Worm (Caenorhabditis elegans) whole organism, midembryonic: ENCODE measurements around the gene sto-6.

Experiments used
- T22C8.4 ChIP-seq: fragments of 200-800 bp; sonication (Bioruptor generic); IDR thresholded peaks from 2 replicates; pipeline ENCODE4 v1.3.6; 2022; ENCODE audit warnings: missing genetic modification characterization, missing compliant biosample characterization
- cog-1 ChIP-seq: sonication (generic microtip); optimal IDR thresholded peaks from 2 replicates; lab custom pipeline; 2016; ENCODE audit warnings: missing genetic modification characterization, missing compliant biosample characterization
- flt-1 ChIP-seq: fragments of 200-800 bp; sonication (Bioruptor generic); IDR thresholded peaks from 2 replicates; pipeline ENCODE4 v1.3.6; 2022; ENCODE audit warnings: missing genetic modification characterization, missing compliant biosample characterization
- klf-2 ChIP-seq: fragments of 200-800 bp; sonication (Bioruptor generic); conservative IDR thresholded peaks from 2 replicates; pipeline ENCODE4 v1.3.6; 2022; ENCODE audit warnings: missing genetic modification reagents, missing genetic modification characterization, missing compliant biosample characterization
- med-1 ChIP-seq: sonication (generic microtip); optimal IDR thresholded peaks from 2 replicates; lab custom pipeline; 2017; ENCODE audit warnings: missing genetic modification characterization, mild to moderate bottlenecking, missing compliant biosample characterization, antibody characterized with exemption, missing genetic modification reagents; ENCODE audit not compliant: insufficient read depth
- ref-1 ChIP-seq: fragments of 200-800 bp; sonication (Bioruptor generic); conservative IDR thresholded peaks from 2 replicates; pipeline ENCODE4 v1.3.6; 2022; ENCODE audit warnings: missing genetic modification reagents, missing genetic modification characterization, missing compliant biosample characterization
- tab-1 ChIP-seq: fragments of 200-800 bp; sonication (Bioruptor generic); IDR thresholded peaks from 2 replicates; pipeline ENCODE4 v1.3.6; 2022; ENCODE audit warnings: missing genetic modification characterization, missing compliant biosample characterization
- ztf-23 ChIP-seq: fragments of 200-800 bp; sonication (Bioruptor generic); IDR thresholded peaks from 2 replicates; pipeline ENCODE4 v1.3.6; 2022; ENCODE audit warnings: missing genetic modification reagents, missing genetic modification characterization, missing compliant biosample characterization
- ztf-29 ChIP-seq: fragments of 200-800 bp; sonication (Bioruptor generic); IDR thresholded peaks from 2 replicates; pipeline ENCODE4 v1.3.6; 2022; ENCODE audit warnings: missing genetic modification reagents, missing genetic modification characterization, missing compliant biosample characterization

Gene sto-6

ce11 chrX:11603234-11604108 lies 28.7 kb upstream of the sto-6 start:
- TF ChIP-seq ztf-23 (GFP tag; lab: Robert Waterston, UW), result peak; percentile 29; the same call in 1 of the 2 replicates
- TF ChIP-seq klf-2 (GFP tag; lab: Robert Waterston, UW), result no peak
- TF ChIP-seq ref-1 (GFP tag; lab: Robert Waterston, UW), result no peak
- no peak for TF ChIP-seq tab-1
- no peak for TF ChIP-seq T22C8.4 (GFP tag; lab: Robert Waterston, UW)

- TF ChIP-seq flt-1 (no peak), med-1 (no peak), tab-1 (no peak), ztf-29 (no peak), klf-2 (GFP tag; lab: Robert Waterston, UW) (no peak), ztf-23 (GFP tag; lab: Robert Waterston, UW) (no peak)
Observed at ce11 chrX:11605214-11605765, 26.9 kb upstream of the sto-6 start, which contains the start of gene ftt-2. Gene ftt-2, minus strand, starts transcription at chrX:11605419.

DNA sequence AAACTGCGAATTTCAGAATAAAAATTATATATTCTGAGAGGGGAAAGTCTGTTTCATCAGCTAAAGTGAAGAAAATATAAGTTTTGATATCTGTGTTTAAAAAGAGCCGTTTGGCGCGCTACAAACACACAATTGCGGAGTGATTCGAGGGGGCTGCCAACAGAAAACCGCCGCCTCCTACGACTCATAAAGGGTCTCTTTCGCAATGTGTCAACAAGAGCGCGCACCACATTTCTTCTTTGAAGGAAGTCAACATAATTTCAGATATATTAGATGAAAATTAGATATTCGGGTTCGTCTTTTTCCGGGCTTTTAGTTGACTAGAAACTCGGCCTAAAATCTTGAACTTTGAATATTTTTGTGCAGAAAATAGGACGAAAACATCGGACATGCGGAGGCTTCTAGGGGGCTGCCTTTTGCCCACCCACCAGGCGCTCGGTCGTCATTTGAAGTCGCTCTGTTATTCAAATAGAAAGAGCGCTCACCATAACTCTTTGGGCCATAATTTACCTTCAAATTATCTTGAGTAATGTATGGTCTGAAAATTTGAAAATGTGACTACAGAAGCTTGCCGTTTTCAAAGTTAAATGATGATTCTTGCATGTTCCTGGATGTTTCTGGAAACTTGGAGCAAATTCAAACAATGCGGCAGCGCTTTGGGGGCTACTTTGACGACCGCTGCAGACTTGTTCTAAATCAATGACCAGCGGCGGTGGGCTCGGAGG lies 26.3 kb upstream of the sto-6 start:
- TF ChIP-seq ztf-29 (peak; percentile 95), ztf-23 (GFP tag; lab: Robert Waterston, UW) (peak; percentile 88), klf-2 (GFP tag; lab: Robert Waterston, UW) (peak; percentile 80), tab-1 (peak; percentile 54; the same call in 1 of the 2 replicates), flt-1 (peak; percentile 95), ref-1 (GFP tag; lab: Robert Waterston, UW) (no peak), T22C8.4 (GFP tag; lab: Robert Waterston, UW) (peak; percentile 50; the same call in 1 of the 2 replicates), cog-1 (tag; lab: Kevin White, UChicago) (peak; percentile 100), med-1 (peak; percentile 86)

DNA sequence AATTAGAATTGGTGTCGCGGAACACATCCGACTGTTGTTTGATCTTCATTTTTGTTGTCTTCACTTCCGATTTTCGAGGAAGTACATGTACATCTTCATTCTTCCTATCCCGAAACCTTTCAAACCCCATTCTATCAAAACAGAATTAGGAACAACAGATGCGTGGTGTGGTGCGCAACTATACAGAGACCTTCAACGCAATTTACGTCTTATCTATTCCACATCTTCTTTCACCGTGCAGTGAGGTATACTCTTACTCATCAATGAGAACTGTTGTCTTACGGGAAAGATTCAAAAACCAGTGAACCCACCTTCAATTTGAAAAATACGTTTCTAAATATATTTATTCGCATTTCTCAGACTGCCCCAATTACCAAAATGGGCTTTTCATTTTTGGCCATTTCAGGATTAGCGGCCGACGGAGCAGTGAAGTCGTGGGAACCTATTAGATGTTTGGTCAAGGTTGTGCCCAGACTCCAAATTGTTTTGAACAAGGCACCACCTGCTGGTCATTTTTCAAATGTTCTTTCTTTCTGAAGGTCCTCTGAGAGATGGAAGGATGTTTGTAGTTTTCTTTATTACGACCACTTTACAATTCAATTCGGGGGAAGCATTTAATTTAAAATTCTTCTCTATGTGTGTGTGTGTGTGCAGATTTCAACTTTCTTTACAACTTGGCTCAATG lies 25.2 kb upstream of the sto-6 start:
- TF ChIP-seq cog-1 (tag; lab: Kevin White, UChicago) (no peak), klf-2 (GFP tag; lab: Robert Waterston, UW) (no peak), T22C8.4 (GFP tag; lab: Robert Waterston, UW) (no peak), tab-1 (no peak), ref-1 (GFP tag; lab: Robert Waterston, UW) (no peak), ztf-23 (GFP tag; lab: Robert Waterston, UW) (no peak), flt-1 (no peak), ztf-29 (no peak), med-1 (no peak)

- TF ChIP-seq cog-1 (tag; lab: Kevin White, UChicago), result peak; percentile 8
- TF ChIP-seq ztf-29, result no peak
- TF ChIP-seq med-1, result no peak
- no peak for TF ChIP-seq ztf-23 (GFP tag; lab: Robert Waterston, UW)
Observed at ce11 chrX:11607500-11607823, 24.7 kb upstream of the sto-6 start.

- no peak for TF ChIP-seq ref-1 (GFP tag; lab: Robert Waterston, UW)
- TF ChIP-seq tab-1, result no peak
- no peak for TF ChIP-seq med-1
Observed at ce11 chrX:11608110-11608759, 24.0 kb upstream of the sto-6 start.

- no peak for TF ChIP-seq tab-1
- no peak for TF ChIP-seq klf-2 (GFP tag; lab: Robert Waterston, UW)
- no peak for TF ChIP-seq flt-1
- TF ChIP-seq ztf-29, result no peak
- TF ChIP-seq cog-1 (tag; lab: Kevin White, UChicago), result no peak
- TF ChIP-seq ztf-23 (GFP tag; lab: Robert Waterston, UW), result no peak
- no peak for TF ChIP-seq T22C8.4 (GFP tag; lab: Robert Waterston, UW)
Observed at ce11 chrX:11617387-11617786, 14.8 kb upstream of the sto-6 start, which contains the start of gene F52D10.4. Gene F52D10.4, plus strand, starts transcription at chrX:11617470.

DNA sequence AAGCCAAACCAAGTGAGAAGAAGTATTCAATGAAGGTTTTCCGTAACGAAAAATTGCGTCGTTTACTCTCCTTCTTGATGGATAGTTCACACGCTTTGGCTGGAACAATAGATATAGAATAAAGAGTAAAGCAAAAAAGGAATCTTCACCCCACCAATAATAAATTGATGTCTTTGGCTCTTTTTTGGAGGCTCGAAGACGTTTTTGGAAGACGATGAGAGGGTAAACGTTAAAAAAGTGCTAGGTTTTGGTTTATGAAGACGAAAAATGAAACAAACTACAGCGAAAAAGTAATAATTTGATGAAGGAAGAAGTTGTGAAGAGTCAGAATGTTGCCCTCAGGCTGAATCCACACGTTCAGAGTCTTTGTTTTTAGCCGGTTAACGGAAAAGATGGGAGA lies 10.2 kb upstream of the sto-6 start, which contains the start of gene sto-3:
TSS of gene sto-3 (minus strand) at position 101 of the 400 bp plus-strand sequence.
- TF ChIP-seq ztf-23 (GFP tag; lab: Robert Waterston, UW), result no peak
- no peak for TF ChIP-seq T22C8.4 (GFP tag; lab: Robert Waterston, UW)
- TF ChIP-seq ztf-29, result no peak
- no peak for TF ChIP-seq flt-1
- no peak for TF ChIP-seq tab-1
- no peak for TF ChIP-seq klf-2 (GFP tag; lab: Robert Waterston, UW)
- no peak for TF ChIP-seq cog-1 (tag; lab: Kevin White, UChicago)
- TF ChIP-seq ref-1 (GFP tag; lab: Robert Waterston, UW), result no peak
- no peak for TF ChIP-seq med-1

DNA sequence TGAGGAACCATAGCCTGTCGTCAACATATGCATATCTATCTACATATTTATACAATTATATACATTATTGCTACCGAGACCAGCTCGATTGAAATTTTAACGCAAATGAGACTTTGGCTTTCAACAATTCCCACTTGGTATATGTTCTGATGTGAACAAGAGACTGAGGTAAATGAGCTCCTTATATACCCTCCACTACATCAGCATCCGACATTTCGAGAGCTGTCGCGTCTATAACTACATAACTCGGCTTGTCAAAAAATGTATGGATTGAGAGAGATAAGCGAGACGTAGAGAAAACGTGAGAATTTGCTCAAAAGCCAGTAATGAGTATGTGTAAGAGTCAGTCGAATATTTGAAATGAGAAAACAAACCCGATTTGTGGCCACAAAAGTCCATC lies 8.8 kb upstream of the sto-6 start:
- TF ChIP-seq ztf-23 (GFP tag; lab: Robert Waterston, UW), result no peak
- no peak for TF ChIP-seq T22C8.4 (GFP tag; lab: Robert Waterston, UW)
- no peak for TF ChIP-seq ztf-29
- no peak for TF ChIP-seq tab-1
- no peak for TF ChIP-seq med-1
- TF ChIP-seq flt-1, result no peak
- TF ChIP-seq cog-1 (tag; lab: Kevin White, UChicago), result no peak
- no peak for TF ChIP-seq klf-2 (GFP tag; lab: Robert Waterston, UW)
- TF ChIP-seq ref-1 (GFP tag; lab: Robert Waterston, UW), result no peak
